Worm (Caenorhabditis elegans) whole organism, L4/young adult: ENCODE data around the gene D1014.13.

Source experiments
- W03F9.2 ChIP-seq: fragments of 150-350 bp; optimal IDR thresholded peaks from 2 replicates; lab custom pipeline; 2014; ENCODE audit warnings: missing biosample characterization, missing genetic modification characterization
- dao-5 ChIP-seq: sonication (generic microtip); optimal IDR thresholded peaks from 2 replicates; lab custom pipeline; 2016; ENCODE audit warnings: missing genotype, missing genetic modification characterization, moderate library complexity, missing compliant biosample characterization
- him-1 ChIP-seq: sonication (generic microtip); optimal IDR thresholded peaks from 2 replicates; lab custom pipeline; 2016; ENCODE audit warnings: missing genotype, missing genetic modification reagents, missing genetic modification characterization, missing compliant biosample characterization

DNA sequence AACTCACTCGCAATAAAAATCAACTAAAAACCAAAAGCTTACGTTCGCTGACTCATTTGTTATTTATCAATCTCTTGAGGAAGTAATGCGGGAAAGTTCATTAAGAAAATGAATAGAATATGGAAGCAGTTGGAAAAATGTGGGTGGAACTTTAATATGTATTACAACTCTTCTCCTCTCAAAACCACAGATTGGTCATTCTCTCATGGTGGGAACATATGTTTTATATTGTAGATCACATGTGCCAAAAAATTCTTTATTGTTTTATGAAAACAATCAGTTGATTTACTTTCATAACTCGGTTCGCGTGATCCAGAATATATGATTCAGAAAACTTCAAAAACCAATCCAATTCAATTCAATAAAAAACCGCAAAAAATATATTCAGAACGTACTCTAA is 26.3 kb downstream of the D1014.13 start:
- TF ChIP-seq W03F9.2 (no peak), him-1 (tag; lab: Kevin White, UChicago) (no peak), dao-5 (tag; lab: Kevin White, UChicago) (no peak)
